Worm (Caenorhabditis elegans) whole organism, young adult: ENCODE results near the gene T13B5.9.

Experiments
- C17E4.6 ChIP-seq: fragments of 200-800 bp; sonication (Bioruptor generic); IDR thresholded peaks from 2 replicates; pipeline ENCODE4 v1.3.6; 2022; ENCODE audit warnings: missing genetic modification reagents, missing genetic modification characterization, missing compliant biosample characterization
- F39B2.1 ChIP-seq: fragments of 200-800 bp; sonication (Bioruptor generic); IDR thresholded peaks from 2 replicates; pipeline ENCODE4 v1.3.6; 2022; ENCODE audit warnings: missing genetic modification reagents, missing genetic modification characterization, missing compliant biosample characterization
- F49E8.2 ChIP-seq: sonication (generic microtip); optimal IDR thresholded peaks from 3 replicates; lab custom pipeline; 2017; ENCODE audit warnings: missing genetic modification characterization, mild to moderate bottlenecking, missing compliant biosample characterization, antibody characterized with exemption, moderate library complexity; ENCODE audit not compliant: insufficient read depth
- F57C9.4 ChIP-seq: sonication (generic microtip); optimal IDR thresholded peaks from 2 replicates; lab custom pipeline; 2017; ENCODE audit warnings: mild to moderate bottlenecking, missing genetic modification characterization, missing compliant biosample characterization
- ccch-3 ChIP-seq: fragments of 200-800 bp; sonication (Bioruptor generic); optimal IDR thresholded peaks from 2 replicates; lab custom pipeline; 2018; ENCODE audit warnings: mild to moderate bottlenecking, missing genetic modification characterization, missing compliant biosample characterization
- dox-1 ChIP-seq: fragments of 200-800 bp; sonication (Bioruptor generic); IDR thresholded peaks from 2 replicates; pipeline ENCODE4 v1.3.6; 2022; ENCODE audit warnings: missing genetic modification reagents, missing genetic modification characterization, missing compliant biosample characterization
- egrh-3 ChIP-seq: fragments of 200-800 bp; sonication (Bioruptor generic); IDR thresholded peaks from 2 replicates; pipeline ENCODE4 v1.3.6; 2022; ENCODE audit warnings: missing genetic modification reagents, missing genetic modification characterization, missing compliant biosample characterization
- ekl-4 ChIP-seq: fragments of 200-800 bp; sonication (Bioruptor generic); IDR thresholded peaks from 2 replicates; pipeline ENCODE4 v1.3.6; 2022; ENCODE audit warnings: missing genetic modification reagents, missing genetic modification characterization, missing compliant biosample characterization
- lin-40 ChIP-seq: sonication (generic microtip); optimal IDR thresholded peaks from 2 replicates; lab custom pipeline; 2016; ENCODE audit warnings: missing genetic modification characterization, mild to moderate bottlenecking, missing compliant biosample characterization, missing genotype, missing genetic modification reagents
- lir-1 ChIP-seq: fragments of 200-800 bp; sonication (Bioruptor generic); conservative IDR thresholded peaks from 2 replicates; pipeline ENCODE4 v1.3.6; 2022; ENCODE audit warnings: missing genetic modification reagents, missing genetic modification characterization, missing compliant biosample characterization
- lsl-1 ChIP-seq: fragments of 200-800 bp; sonication (Bioruptor generic); optimal IDR thresholded peaks from 2 replicates; lab custom pipeline; 2018; ENCODE audit warnings: mild to moderate bottlenecking, missing genetic modification characterization, moderate library complexity, missing compliant biosample characterization
- nfya-2 ChIP-seq: fragments of 200-800 bp; sonication (Bioruptor generic); IDR thresholded peaks from 2 replicates; pipeline ENCODE4 v1.3.6; 2022; ENCODE audit warnings: missing genetic modification reagents, missing genetic modification characterization, missing compliant biosample characterization
- nhr-80 ChIP-seq: sonication (generic microtip); optimal IDR thresholded peaks from 2 replicates; lab custom pipeline; 2016; ENCODE audit warnings: missing genetic modification characterization, missing compliant biosample characterization
- snpc-4 ChIP-seq, 5 experiments: fragments of 150-350 bp in 1 of 5; sonication (generic microtip) in 4 of 5; optimal IDR thresholded peaks; 2 replicates each; lab custom pipeline; 2014 to 2018; ENCODE audit warnings: missing genetic modification characterization in 5 of 5, missing biosample characterization in 3 of 5, antibody characterized with exemption in 2 of 5, mild to moderate bottlenecking in 2 of 5, missing compliant biosample characterization in 2 of 5, missing genotype in 2 of 5, moderate library complexity in 2 of 5, missing genetic modification reagents in 1 of 5

DNA sequence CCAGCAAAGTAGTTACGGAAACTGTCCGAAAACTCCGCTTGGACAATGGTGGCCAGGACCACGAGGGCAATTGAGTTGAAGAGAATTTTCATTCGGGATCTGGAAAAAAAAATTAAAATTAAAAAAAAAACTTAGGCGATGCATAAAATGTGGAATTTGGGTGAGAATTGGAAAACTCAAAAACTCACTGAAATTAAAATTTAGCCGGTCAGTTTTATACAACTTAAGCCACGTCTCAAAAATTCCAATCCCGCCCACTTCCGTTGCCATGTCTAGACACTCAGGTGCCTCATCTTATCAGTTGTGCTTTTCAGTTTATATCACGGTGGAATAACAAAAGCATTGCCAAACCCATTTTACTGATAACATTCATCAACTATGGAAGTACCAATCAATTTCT is 6.6 kb upstream of the T13B5.9 start, which contains the start of gene lips-11:
- TF ChIP-seq lsl-1 (GFP tag; lab: Kevin White, UChicago), result no peak
- TF ChIP-seq F49E8.2 (tag; lab: Kevin White, UChicago), result no peak
- no peak for TF ChIP-seq egrh-3 (GFP tag; lab: Robert Waterston, UW)
- no peak for TF ChIP-seq F39B2.1 (GFP tag; lab: Robert Waterston, UW)
- TF ChIP-seq C17E4.6 (GFP tag; lab: Robert Waterston, UW), result no peak
- no peak for TF ChIP-seq snpc-4 (GFP tag; optimal IDR thresholded peaks at IDR 0.05; lab: Kevin White, UChicago)
- TF ChIP-seq snpc-4 (tag; optimal IDR thresholded peaks at IDR 0.05; lab: Kevin White, UChicago), result no peak
- TF ChIP-seq dox-1, result no peak
- TF ChIP-seq nhr-80 (tag; lab: Kevin White, UChicago), result no peak
- TF ChIP-seq ekl-4 (GFP tag; lab: Robert Waterston, UW), result no peak
- no peak for TF ChIP-seq lin-40 (tag; lab: Kevin White, UChicago)
- no peak for TF ChIP-seq nfya-2 (GFP tag; lab: Robert Waterston, UW)
- TF ChIP-seq lir-1 (GFP tag; lab: Robert Waterston, UW), result no peak
- TF ChIP-seq F57C9.4 (tag; lab: Kevin White, UChicago), result no peak
- no peak for TF ChIP-seq ccch-3 (GFP tag; lab: Kevin White, UChicago)
